Fruit fly (Drosophila melanogaster): Measurements from ENCODE around the gene CG6462.

Gene CG6462

DNA sequence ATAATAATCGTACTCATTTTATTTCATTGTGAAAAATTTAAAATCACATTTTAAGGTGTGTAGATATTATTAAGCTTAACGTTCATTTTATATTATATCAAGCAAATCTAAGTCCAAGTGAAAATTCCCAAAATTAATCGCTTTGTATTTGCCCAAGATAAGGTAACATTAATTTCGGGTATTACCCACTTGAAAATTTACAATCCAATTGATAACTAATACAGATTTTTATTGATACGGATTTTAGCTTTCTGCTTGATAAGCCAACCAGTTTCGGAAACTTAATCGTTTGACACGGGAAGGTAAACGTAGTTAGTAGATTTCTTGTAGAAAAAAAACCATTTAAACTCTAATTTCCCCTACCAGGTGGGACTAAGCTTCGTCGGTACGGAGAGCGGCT, 3.9 kb upstream of the CG6462 start:
- TF ChIP-seq kay (GFP tag; ENCODE audit: borderline replicate concordance) (peak; percentile 25), Crg-1 (GFP tag; optimal IDR thresholded peaks at IDR 0.05) (no peak)

DNA sequence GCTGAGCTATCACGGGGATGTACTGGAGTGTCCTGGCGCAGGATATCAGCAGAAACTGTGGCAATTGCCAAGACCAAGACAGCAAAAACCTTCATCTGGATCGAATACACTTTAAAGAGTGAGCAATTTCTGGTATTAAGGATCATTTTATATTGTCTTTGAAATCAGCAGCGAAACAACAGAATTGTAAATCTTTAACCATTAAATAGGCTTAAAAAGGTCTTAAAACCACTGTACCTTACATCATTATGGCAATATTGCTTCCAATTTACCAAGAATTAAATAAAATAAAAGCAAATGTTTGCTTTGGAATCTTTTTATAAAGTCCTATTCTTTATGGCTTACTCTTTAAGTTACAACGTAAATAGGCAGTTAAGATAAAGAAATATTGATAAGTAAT, 2.4 kb upstream of the CG6462 start, which contains the start of gene CG10477:
Gene CG10477 (minus strand): TSS at position 101 of the 400 bp plus-strand sequence.
- no peak for TF ChIP-seq Hr96 (GFP tag; optimal IDR thresholded peaks at IDR 0.05)
- no peak for TF ChIP-seq Mnt (GFP tag; optimal IDR thresholded peaks at IDR 0.05)
- no peak for TF ChIP-seq ovo (GFP tag; optimal IDR thresholded peaks at IDR 0.05)
- TF ChIP-seq kay (GFP tag; ENCODE audit: borderline replicate concordance): no peak
- no peak for TF ChIP-seq CG7045 (GFP tag; optimal IDR thresholded peaks at IDR 0.05)
- no peak for TF ChIP-seq CG12768 (GFP tag; optimal IDR thresholded peaks at IDR 0.05)
- TF ChIP-seq cnc (optimal IDR thresholded peaks at IDR 0.05): no peak
- TF ChIP-seq CG7101 (tag; optimal IDR thresholded peaks at IDR 0.05): no peak
- no peak for TF ChIP-seq Crg-1 (GFP tag; optimal IDR thresholded peaks at IDR 0.05)
- TF ChIP-seq toe (GFP tag; optimal IDR thresholded peaks at IDR 0.05): no peak
- no peak for TF ChIP-seq Clk (GFP tag; optimal IDR thresholded peaks at IDR 0.05)
- no peak for TF ChIP-seq CG5204 (GFP tag; optimal IDR thresholded peaks at IDR 0.05)
- TF ChIP-seq CG1620 (GFP tag; optimal IDR thresholded peaks at IDR 0.05): no peak
- no peak for TF ChIP-seq bab1 (GFP tag; optimal IDR thresholded peaks at IDR 0.05)

DNA sequence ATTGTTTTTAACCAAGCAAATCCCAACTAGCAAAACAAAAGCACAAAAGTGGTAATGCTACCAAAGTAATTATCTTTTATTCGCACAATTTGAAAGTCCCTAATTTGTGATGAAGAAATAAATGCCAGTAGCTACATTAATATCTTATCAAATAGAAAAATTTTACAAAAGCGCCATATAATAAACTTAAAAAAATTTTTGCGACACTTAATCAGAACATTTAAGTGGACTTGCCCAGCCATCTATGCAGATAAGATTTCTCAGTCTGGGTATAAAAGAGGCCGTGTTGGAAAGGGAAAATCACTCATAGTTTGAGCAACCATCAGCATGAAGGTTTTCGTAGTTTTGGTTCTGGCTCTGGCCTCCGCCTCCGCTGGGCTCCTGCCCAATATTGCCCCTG, 2.0 kb upstream of the CG6462 start, which contains the start of gene yip7:
Gene yip7 (plus strand): TSS at position 301 of the 400 bp plus-strand sequence.
- TF ChIP-seq pad (GFP tag; optimal IDR thresholded peaks at IDR 0.05): no peak
- no peak for TF ChIP-seq Clk (GFP tag; optimal IDR thresholded peaks at IDR 0.05)
- TF ChIP-seq cic (GFP tag; optimal IDR thresholded peaks at IDR 0.05): no peak
- TF ChIP-seq Crg-1 (GFP tag; optimal IDR thresholded peaks at IDR 0.05): no peak
- no peak for TF ChIP-seq CG14711 (tag; optimal IDR thresholded peaks at IDR 0.05)

DNA sequence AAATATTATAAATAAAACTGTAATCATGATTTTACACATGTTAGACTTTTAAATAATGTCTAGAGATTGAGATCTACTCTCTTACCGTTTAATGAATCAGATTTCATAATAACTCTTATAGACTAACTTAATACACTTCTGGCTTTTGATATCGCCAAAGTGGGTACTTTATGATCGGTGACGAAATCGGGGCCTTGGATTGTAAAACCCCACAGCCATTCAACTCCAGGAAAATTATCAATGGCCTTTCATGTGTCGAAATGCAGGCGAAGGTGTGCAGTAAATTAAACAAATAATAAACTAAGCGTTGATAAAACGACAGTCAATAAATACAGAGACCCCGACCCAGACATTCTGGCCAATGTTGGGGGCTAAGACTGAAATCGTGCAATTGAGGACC, 770 bp upstream of the CG6462 start:
- TF ChIP-seq cic (GFP tag; optimal IDR thresholded peaks at IDR 0.05) (peak; percentile 26), CG5204 (GFP tag; optimal IDR thresholded peaks at IDR 0.05) (no peak), Hr96 (GFP tag; optimal IDR thresholded peaks at IDR 0.05) (peak; percentile 21), Clk (GFP tag; optimal IDR thresholded peaks at IDR 0.05) (no peak), kay (GFP tag; ENCODE audit: borderline replicate concordance) (peak; percentile 75)

DNA sequence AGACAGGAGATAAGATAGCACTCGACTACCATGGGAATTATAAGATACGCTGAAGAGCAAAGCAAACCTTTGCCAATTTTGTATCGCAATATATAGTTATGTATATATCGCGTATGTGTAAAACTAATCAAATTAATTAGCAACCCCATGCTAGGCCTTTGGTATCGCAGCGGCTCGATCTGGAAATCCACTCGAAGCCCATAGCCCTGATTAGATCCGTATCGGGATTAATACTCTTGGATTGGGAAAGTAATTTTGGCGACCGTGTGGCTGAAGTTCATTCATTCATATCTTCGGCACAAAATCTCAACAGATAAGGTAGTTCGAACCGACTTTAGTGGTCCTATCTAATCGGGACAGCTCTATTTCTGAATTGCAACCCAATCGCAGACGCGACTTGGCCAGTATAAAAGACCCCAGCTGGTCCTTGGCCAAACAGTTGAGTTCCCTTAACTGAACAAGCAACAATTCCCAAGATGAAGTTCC, 1.9 kb downstream of the CG6462 start, which contains the start of gene Jon65Aiv:
Gene Jon65Aiv (plus strand): TSS at position 436 of the 486 bp plus-strand sequence.
- no peak for TF ChIP-seq CG11617 (GFP tag; optimal IDR thresholded peaks at IDR 0.05)
- TF ChIP-seq cic (GFP tag; optimal IDR thresholded peaks at IDR 0.05): peak; percentile 15
- TF ChIP-seq tj (GFP tag; optimal IDR thresholded peaks at IDR 0.05): no peak

DNA sequence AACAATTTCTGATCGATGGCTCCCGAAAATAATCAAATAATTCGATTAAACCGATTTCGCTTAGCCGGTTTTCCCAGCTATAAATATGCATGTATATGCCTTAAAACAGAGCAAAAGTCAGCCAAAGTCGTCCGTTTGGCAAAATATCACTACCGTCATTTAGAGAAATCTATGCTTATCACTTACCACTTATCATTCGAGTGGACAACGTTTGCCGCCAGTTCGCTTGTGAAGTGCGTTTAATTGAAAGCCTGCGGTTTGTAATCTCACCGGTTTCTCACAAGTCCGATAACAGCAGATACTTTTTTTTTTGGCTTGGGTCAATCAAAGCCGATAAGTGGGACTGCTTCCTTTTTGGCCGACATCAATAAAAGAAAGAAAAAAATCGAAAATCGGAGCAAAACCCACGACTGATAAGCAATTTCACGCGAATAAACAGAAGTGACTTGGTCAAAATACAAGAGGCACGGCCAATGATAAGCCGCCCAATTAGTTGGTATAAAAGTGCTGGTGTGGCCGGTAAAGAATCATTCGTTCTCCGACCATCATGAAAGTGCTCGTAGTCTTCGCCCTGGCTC, 13.4 kb downstream of the CG6462 start, which contains the start of gene Jon65Aiii:
Gene Jon65Aiii (plus strand): TSS at position 528 of the 578 bp plus-strand sequence.
- TF ChIP-seq CG7045 (GFP tag; optimal IDR thresholded peaks at IDR 0.05) (no peak), cic (GFP tag; optimal IDR thresholded peaks at IDR 0.05) (peak; percentile 57), CG33017 (tag; optimal IDR thresholded peaks at IDR 0.05) (no peak), tj (GFP tag; optimal IDR thresholded peaks at IDR 0.05) (no peak), Mnt (GFP tag; optimal IDR thresholded peaks at IDR 0.05) (no peak), CG7101 (tag; optimal IDR thresholded peaks at IDR 0.05) (no peak), CG12768 (GFP tag; optimal IDR thresholded peaks at IDR 0.05) (no peak), CG11617 (GFP tag; optimal IDR thresholded peaks at IDR 0.05) (no peak)

DNA sequence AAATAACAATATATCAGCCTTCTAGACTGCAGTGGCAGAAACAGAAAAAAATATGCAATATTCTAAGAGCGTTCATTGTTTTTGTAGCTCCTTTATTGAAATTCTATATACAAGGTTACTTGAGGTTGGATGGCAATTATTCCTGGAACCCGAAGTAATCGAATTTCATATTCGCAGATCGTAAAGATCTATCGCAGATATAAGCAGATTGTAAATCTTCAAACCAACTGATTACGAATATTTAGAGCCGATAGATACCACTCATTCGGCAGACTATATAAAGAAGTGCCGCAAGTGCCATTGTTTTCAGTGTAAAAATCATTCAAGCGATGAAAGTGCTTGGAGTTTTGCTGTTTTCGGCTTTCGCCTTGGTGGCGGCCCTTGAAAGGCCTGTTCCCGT, 15.1 kb downstream of the CG6462 start, which contains the start of gene Jon65Aii:
Gene Jon65Aii (plus strand): TSS at position 301 of the 400 bp plus-strand sequence.
- TF ChIP-seq kay (GFP tag; ENCODE audit: borderline replicate concordance) (peak; percentile 8), cic (GFP tag; optimal IDR thresholded peaks at IDR 0.05) (no peak)

DNA sequence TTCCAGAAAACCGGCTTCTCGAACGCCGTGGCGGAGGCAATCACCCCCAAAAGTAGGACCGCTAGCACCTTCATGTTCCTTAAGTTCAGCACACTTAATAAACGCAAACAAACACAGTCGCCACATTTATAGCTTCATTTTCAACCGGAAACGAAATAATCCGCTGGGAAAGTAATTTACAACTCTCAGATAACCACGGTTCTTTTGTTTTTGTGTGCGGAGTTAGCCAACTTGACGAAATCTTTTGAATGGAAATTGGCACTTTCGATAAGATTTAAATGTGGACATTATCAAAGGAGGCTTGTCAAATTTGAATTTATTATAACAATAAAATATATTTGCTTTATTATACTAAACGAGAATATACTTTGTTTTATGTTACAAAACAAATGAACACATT, 17.4 kb downstream of the CG6462 start, which contains the start of gene Jon65Ai:
Gene Jon65Ai (minus strand): TSS at position 101 of the 400 bp plus-strand sequence.
- TF ChIP-seq CG12768 (GFP tag; optimal IDR thresholded peaks at IDR 0.05): no peak
- no peak for TF ChIP-seq pad (GFP tag; optimal IDR thresholded peaks at IDR 0.05)
- TF ChIP-seq Clk (GFP tag; optimal IDR thresholded peaks at IDR 0.05): no peak
- no peak for TF ChIP-seq CG7045 (GFP tag; optimal IDR thresholded peaks at IDR 0.05)
- TF ChIP-seq cic (GFP tag; optimal IDR thresholded peaks at IDR 0.05): no peak
- no peak for TF ChIP-seq Crg-1 (GFP tag; optimal IDR thresholded peaks at IDR 0.05)
- no peak for TF ChIP-seq CG14711 (tag; optimal IDR thresholded peaks at IDR 0.05)
- TF ChIP-seq bab1 (GFP tag; optimal IDR thresholded peaks at IDR 0.05): no peak
- TF ChIP-seq toe (GFP tag; optimal IDR thresholded peaks at IDR 0.05): no peak
- no peak for TF ChIP-seq CG33017 (tag; optimal IDR thresholded peaks at IDR 0.05)
- TF ChIP-seq CG1620 (GFP tag; optimal IDR thresholded peaks at IDR 0.05): no peak
- no peak for TF ChIP-seq CG11617 (GFP tag; optimal IDR thresholded peaks at IDR 0.05)
- no peak for TF ChIP-seq kay (GFP tag; ENCODE audit: borderline replicate concordance)

All from whole organism, adult.